Worm (Caenorhabditis elegans) whole organism, L1 larva: ENCODE data around the gene C06B3.6.

ENCODE experiments used
- efl-1 ChIP-seq, 4 experiments: fragments of 150-350 bp; optimal IDR thresholded peaks in 3 of 4; peaks in 1 of 4; 1 replicate in 1 of 4; 2 replicates in 3 of 4; lab custom pipeline; 2014; ENCODE audit warnings: missing biosample characterization in 2 of 4, missing genetic modification characterization in 2 of 4, missing genetic modification reagents in 2 of 4
- nhr-12 ChIP-seq: sonication (generic microtip); optimal IDR thresholded peaks from 2 replicates; lab custom pipeline; 2017; ENCODE audit warnings: missing biosample characterization, missing genetic modification characterization

DNA sequence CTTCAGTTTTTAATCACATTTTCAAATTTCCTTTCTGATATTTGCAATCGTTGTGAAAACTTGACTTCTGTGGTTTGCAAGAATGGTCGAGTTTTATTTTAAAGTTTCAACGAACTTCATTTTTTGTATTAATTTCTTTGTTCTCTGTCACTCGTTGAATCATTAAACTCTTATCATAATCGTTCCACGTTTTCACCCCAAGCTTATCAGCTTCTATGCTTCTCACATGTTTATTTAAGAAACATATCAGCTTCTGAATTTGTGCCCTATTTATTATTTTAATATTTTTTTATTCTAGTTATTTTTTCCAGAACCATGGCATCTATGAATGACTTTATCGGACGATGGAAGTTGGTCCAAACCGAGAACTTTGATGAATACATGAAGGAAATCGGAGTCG, 29.5 kb downstream of the C06B3.6 start, which contains the start of gene lbp-7:
- TF ChIP-seq efl-1 (optimal IDR thresholded peaks at IDR 0.05; lab: Kevin White, UChicago) = no peak
- TF ChIP-seq efl-1 (GFP tag; optimal IDR thresholded peaks at IDR 0.05 in 1 of 2; lab: Kevin White, UChicago) = no peak
- TF ChIP-seq nhr-12 = no peak
